Worm (Caenorhabditis elegans) whole organism, early embryonic: Measurements from ENCODE around the gene nlp-25.

ENCODE experiments used
- ama-1 ChIP-seq: fragments of 150-350 bp; optimal IDR thresholded peaks from 2 replicates; lab custom pipeline; 2014
- flt-1 ChIP-seq: fragments of 200-800 bp; sonication (Bioruptor generic); IDR thresholded peaks from 2 replicates; pipeline ENCODE4 v1.3.6; 2022; ENCODE audit warnings: missing genetic modification characterization, missing compliant biosample characterization
- hmbx-1 ChIP-seq: sonication (generic microtip); optimal IDR thresholded peaks from 2 replicates; lab custom pipeline; 2016; ENCODE audit warnings: mild to moderate bottlenecking, missing genetic modification characterization, missing compliant biosample characterization
- hnd-1 ChIP-seq: sonication (generic microtip); optimal IDR thresholded peaks from 2 replicates; lab custom pipeline; 2016; ENCODE audit warnings: missing genetic modification characterization, missing compliant biosample characterization
- tbx-37 ChIP-seq: fragments of 200-800 bp; sonication (Bioruptor generic); conservative IDR thresholded peaks from 2 replicates; pipeline ENCODE4 v1.3.6; 2022; ENCODE audit warnings: missing genetic modification reagents, missing genetic modification characterization, missing compliant biosample characterization

DNA sequence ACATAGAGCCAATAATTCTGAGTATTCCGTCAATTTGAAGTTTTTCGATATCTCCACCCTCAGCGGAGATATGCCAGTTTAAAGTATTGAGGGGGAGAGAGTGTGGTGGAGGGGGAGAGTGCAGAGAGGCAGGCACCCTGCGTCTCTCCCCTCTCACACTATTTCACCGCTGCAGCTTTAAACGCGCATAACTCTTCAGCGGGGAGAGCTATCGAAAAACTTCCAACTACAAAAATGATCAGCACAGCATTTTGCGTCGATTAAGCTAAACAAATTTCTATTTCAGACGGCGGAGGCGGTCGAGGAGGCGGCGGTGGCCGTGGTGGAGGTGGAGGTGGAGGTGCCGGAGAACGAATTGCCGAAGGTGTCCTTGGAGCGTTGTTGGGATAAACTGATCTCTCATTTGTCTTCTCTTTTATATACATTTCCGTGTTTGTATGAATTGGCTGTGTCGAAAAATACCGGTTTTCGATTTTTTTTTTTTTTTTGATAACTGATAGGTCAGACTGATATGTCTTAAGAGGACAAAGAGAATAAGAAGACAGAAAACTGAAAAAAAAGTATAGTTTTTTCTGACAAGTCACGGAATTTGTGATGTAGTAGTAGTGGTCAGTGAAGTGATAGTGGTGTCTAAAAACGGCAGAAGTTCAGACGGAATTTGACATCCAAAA lies 5.8 kb downstream of the nlp-25 start:
- no peak for TF ChIP-seq tbx-37 (GFP tag; lab: Robert Waterston, UW)
- TF ChIP-seq ama-1, result no peak
- no peak for TF ChIP-seq hmbx-1 (tag; lab: Kevin White, UChicago)
- no peak for TF ChIP-seq flt-1
- no peak for TF ChIP-seq hnd-1 (tag; lab: Kevin White, UChicago)
